Worm (Caenorhabditis elegans): Measurements from ENCODE around the gene cyp-33E3.
A peak's percentile ranks its signal among the peaks of the same experiment; 100 is the strongest.

The cyp-33E3 gene

DNA sequence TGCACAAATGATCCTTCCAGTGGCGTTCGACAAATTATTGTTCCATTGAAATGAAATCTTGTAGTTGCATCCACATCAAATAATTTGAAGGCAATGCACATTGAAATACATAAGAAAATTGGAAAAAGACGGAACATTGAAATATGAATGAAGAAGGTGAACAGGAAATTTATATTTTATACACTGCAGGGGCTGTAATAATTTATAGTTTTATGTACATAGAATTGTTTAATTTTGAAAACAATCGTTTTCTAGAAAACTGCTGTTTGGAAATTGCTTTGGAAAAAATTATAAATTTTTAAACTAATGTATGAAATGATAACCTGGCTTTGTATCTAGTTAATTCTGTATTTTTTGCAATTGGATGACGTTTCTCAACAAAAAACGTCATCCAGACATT, 19.5 kb upstream of the cyp-33E3 start, which contains the start of gene Y59H11AR.3:
Y59H11AR.3 (minus strand) TSS at position 101 of the 400 bp plus-strand sequence.
- TF ChIP-seq hmg-11 (tag; optimal IDR thresholded peaks at IDR 0.05) (no peak), mdl-1 (tag; optimal IDR thresholded peaks at IDR 0.05) (no peak), lin-15B (tag; optimal IDR thresholded peaks at IDR 0.05) (no peak), nhr-23 (tag; optimal IDR thresholded peaks at IDR 0.05) (no peak), pqm-1 (tag; optimal IDR thresholded peaks at IDR 0.05) (no peak)

DNA sequence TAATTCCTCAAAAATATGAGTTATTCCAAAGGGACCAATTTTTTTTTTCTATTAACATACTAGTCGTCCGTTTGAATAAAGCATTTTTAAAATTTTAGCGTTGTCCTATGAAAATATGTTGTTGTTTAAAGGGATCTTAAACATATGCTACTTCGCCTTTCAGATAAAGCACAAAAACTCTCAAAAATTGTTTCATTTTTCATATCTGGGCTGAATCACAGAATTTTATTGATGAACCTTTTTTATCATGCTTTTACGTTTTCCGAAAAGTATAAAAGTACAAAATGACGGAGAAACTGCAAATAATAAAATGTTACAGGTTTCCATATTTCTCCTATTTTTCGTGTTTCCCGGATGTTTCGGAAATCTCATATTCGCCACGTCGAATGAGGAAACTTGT, 19.0 kb upstream of the cyp-33E3 start, which contains the start of gene clec-181:
clec-181 (plus strand) TSS at position 301 of the 400 bp plus-strand sequence.
- TF ChIP-seq fkh-10 (GFP tag; optimal IDR thresholded peaks at IDR 0.05) (no peak), pqm-1 (tag; optimal IDR thresholded peaks at IDR 0.05) (no peak), nhr-76 (tag; optimal IDR thresholded peaks at IDR 0.05) (no peak), nhr-11 (tag; optimal IDR thresholded peaks at IDR 0.05) (no peak), elt-2 (tag; optimal IDR thresholded peaks at IDR 0.05) (no peak), nhr-12 (tag; optimal IDR thresholded peaks at IDR 0.05) (no peak), unc-62 (GFP tag; optimal IDR thresholded peaks at IDR 0.05) (no peak), mml-1 (tag; optimal IDR thresholded peaks at IDR 0.05) (no peak), nhr-28 (tag; optimal IDR thresholded peaks at IDR 0.05) (no peak), eor-1 (tag; optimal IDR thresholded peaks at IDR 0.05) (no peak), ceh-9 (tag; optimal IDR thresholded peaks at IDR 0.05) (no peak), mdl-1 (tag; optimal IDR thresholded peaks at IDR 0.05) (no peak), fkh-2 (tag; optimal IDR thresholded peaks at IDR 0.05) (no peak), skn-1 (tag; optimal IDR thresholded peaks at IDR 0.05) (no peak), nhr-43 (tag; optimal IDR thresholded peaks at IDR 0.05; ENCODE audit: poor library complexity, severe bottlenecking) (no peak)

- TF ChIP-seq daf-12 (tag; optimal IDR thresholded peaks at IDR 0.05) (no peak), ZK546.5 (tag; optimal IDR thresholded peaks at IDR 0.05) (no peak), hmg-11 (tag; optimal IDR thresholded peaks at IDR 0.05) (peak; percentile 51), eor-1 (tag; optimal IDR thresholded peaks at IDR 0.05) (no peak), mdl-1 (tag; optimal IDR thresholded peaks at IDR 0.05) (no peak), egl-27 (tag; optimal IDR thresholded peaks at IDR 0.05) (no peak), ceh-9 (tag; optimal IDR thresholded peaks at IDR 0.05) (no peak), fos-1 (tag; optimal IDR thresholded peaks at IDR 0.05) (no peak), nhr-76 (tag; optimal IDR thresholded peaks at IDR 0.05) (no peak), sea-2 (GFP tag; optimal IDR thresholded peaks at IDR 0.05) (no peak), pha-4 (tag; optimal IDR thresholded peaks at IDR 0.05) (peak; percentile 32), nfya-1 (tag; optimal IDR thresholded peaks at IDR 0.05; ENCODE audit: insufficient read depth) (peak; percentile 57), lin-39 (tag; optimal IDR thresholded peaks at IDR 0.05) (no peak), nhr-12 (tag; optimal IDR thresholded peaks at IDR 0.05) (no peak), jun-1 (tag; optimal IDR thresholded peaks at IDR 0.05) (no peak), nhr-23 (tag; optimal IDR thresholded peaks at IDR 0.05) (peak; percentile 39)
These were observed 17.3 kb upstream of the cyp-33E3 start for ce11 chrIV:8597504-8597903.

- TF ChIP-seq elt-1 (tag; optimal IDR thresholded peaks at IDR 0.05): no peak
- no peak for TF ChIP-seq lsy-12 (tag; optimal IDR thresholded peaks at IDR 0.05)
- no peak for TF ChIP-seq lin-15B (tag; optimal IDR thresholded peaks at IDR 0.05)
- TF ChIP-seq unc-39 (tag; optimal IDR thresholded peaks at IDR 0.05): no peak
- TF ChIP-seq nhr-25 (tag; optimal IDR thresholded peaks at IDR 0.05): no peak
- TF ChIP-seq egl-27 (tag; optimal IDR thresholded peaks at IDR 0.05): no peak
- no peak for TF ChIP-seq nhr-12 (tag; optimal IDR thresholded peaks at IDR 0.05)
- TF ChIP-seq zag-1 (tag; optimal IDR thresholded peaks at IDR 0.05): no peak
- no peak for TF ChIP-seq fkh-10 (GFP tag; optimal IDR thresholded peaks at IDR 0.05)
- no peak for TF ChIP-seq nhr-77 (tag; optimal IDR thresholded peaks at IDR 0.05)
- TF ChIP-seq ztf-4 (tag; optimal IDR thresholded peaks at IDR 0.05): no peak
- no peak for TF ChIP-seq elt-2 (tag; optimal IDR thresholded peaks at IDR 0.05)
- TF ChIP-seq egl-5 (tag; optimal IDR thresholded peaks at IDR 0.05): no peak
- TF ChIP-seq jun-1 (tag; optimal IDR thresholded peaks at IDR 0.05): no peak
- no peak for TF ChIP-seq fkh-2 (tag; optimal IDR thresholded peaks at IDR 0.05)
- TF ChIP-seq nhr-11 (tag; optimal IDR thresholded peaks at IDR 0.05): no peak
- TF ChIP-seq nhr-43 (tag; optimal IDR thresholded peaks at IDR 0.05; ENCODE audit: poor library complexity, severe bottlenecking): no peak
- no peak for TF ChIP-seq tbx-2 (tag; optimal IDR thresholded peaks at IDR 0.05)
- no peak for TF ChIP-seq sea-2 (GFP tag; optimal IDR thresholded peaks at IDR 0.05)
- TF ChIP-seq nhr-67 (tag; optimal IDR thresholded peaks at IDR 0.05): no peak
These were observed 14.0 kb upstream of the cyp-33E3 start, which contains the start of gene Y59H11AR.4 for ce11 chrIV:8600712-8601330. TSS of gene Y59H11AR.4 (minus strand) at chrIV:8600762.
